Worm (Caenorhabditis elegans): Measurements from ENCODE around the gene C33D9.6.

ce11 chrIV:8816617-8817016 is 38.7 kb upstream of the C33D9.6 start:
- TF ChIP-seq ceh-82 (tag; optimal IDR thresholded peaks at IDR 0.05) (no peak), zag-1 (tag; optimal IDR thresholded peaks at IDR 0.05) (no peak)
